Worm (Caenorhabditis elegans): ENCODE measurements around the gene msh-5.

Gene msh-5

DNA sequence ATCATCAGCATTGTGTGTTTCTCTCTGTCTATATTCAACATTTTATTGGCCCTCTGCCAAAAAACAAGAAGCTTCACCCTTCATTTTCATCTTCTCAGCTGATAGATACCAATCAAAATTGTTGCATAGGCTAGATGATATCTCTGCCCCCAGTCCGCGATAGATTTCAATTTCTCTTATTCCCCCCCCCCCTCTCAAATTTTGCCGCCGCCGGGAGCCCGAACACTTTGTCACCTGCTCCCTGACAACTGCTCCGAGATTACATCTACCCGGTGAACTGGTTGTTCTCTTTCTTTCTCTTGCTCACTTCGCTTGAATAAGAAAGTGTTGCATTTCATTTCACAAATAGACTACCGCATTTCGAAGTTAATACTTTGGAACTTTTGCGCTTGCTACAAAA is 29.0 kb upstream of the msh-5 start:
- no peak for TF ChIP-seq ztf-29 (GFP tag; IDR thresholded peaks at IDR 0.05)

DNA sequence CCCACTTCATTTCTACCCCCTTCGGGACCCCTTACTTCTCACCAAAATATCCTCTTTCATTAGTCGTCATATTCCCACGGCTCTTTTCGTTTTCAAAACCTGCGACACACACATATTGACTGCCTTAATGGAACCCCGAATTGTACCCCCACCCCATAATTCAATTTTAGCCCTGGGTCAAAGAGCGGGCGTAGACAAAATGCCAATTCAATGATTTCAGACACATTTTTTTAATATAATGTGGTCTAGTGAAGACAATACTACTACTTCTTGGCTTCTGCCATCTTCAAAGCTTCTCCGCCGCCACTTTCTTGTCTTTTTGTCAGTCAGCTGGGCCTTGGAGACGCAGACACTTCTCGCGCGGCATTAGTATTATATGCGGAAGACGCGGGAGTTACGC is 27.3 kb upstream of the msh-5 start:
- TF ChIP-seq ztf-29 (GFP tag; IDR thresholded peaks at IDR 0.05) (no peak), ztf-23 (GFP tag; IDR thresholded peaks at IDR 0.05) (no peak), cog-1 (tag; optimal IDR thresholded peaks at IDR 0.05) (no peak), tab-1 (GFP tag; IDR thresholded peaks at IDR 0.05) (no peak), klf-2 (GFP tag; conservative IDR thresholded peaks at IDR 0.05) (no peak), flt-1 (GFP tag; IDR thresholded peaks at IDR 0.05) (no peak), med-1 (GFP tag; optimal IDR thresholded peaks at IDR 0.05; ENCODE audit: insufficient read depth) (no peak), T22C8.4 (GFP tag; IDR thresholded peaks at IDR 0.05) (no peak), ref-1 (GFP tag; conservative IDR thresholded peaks at IDR 0.05) (no peak)

DNA sequence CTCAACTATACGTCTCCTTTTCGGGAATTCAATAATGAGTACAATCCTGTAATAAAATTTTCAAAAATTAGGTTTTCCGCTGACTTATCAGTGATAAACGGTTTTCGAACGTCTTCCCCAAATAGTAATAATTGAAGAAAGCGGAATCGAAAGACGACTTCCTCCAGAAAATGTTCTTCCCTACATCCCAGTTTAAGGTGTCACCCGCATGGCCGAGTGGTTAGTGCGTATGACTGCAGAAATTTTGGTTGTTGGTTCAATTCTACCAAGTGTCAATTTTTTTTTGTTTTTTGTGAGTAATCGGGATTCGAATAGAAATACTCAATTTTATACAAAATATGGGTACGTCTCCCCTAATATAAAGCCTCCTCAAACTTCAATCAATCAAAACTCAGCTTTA is 14.2 kb upstream of the msh-5 start:
- TF ChIP-seq flt-1 (GFP tag; IDR thresholded peaks at IDR 0.05) (peak; percentile 54), ztf-23 (GFP tag; IDR thresholded peaks at IDR 0.05) (peak; percentile 30; the same call in 1 of the 2 replicates), T22C8.4 (GFP tag; IDR thresholded peaks at IDR 0.05) (0 out of 2 replicates have a peak, but pooled peaks have one; percentile 25), ref-1 (GFP tag; conservative IDR thresholded peaks at IDR 0.05) (peak; percentile 43; the same call in 1 of the 2 replicates), tab-1 (GFP tag; IDR thresholded peaks at IDR 0.05) (0 out of 2 replicates have a peak, but pooled peaks have one; percentile 51)

DNA sequence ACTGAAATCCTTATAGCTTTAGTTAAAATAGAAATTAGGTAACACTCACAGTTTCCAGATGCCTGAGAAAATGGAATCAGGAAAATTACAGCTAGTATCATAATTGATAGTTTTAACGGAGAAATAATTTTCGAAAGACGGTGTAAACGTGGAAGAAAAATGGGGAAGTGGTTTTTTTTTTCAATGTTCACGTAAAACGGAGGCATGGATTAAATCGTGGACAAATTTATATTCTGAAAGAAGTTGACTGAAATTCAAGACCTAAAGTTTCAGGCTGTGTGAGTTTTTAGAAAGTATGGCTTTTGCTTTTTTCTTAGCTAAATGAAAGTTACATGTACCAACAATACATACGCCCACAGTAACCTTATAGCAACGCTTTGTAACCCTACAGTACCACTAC is 12.8 kb upstream of the msh-5 start, which contains the start of gene spe-43:
spe-43 (minus strand) TSS at position 101 of the 400 bp plus-strand sequence.
- TF ChIP-seq ztf-23 (GFP tag; IDR thresholded peaks at IDR 0.05) (no peak), cog-1 (tag; optimal IDR thresholded peaks at IDR 0.05) (no peak), T22C8.4 (GFP tag; IDR thresholded peaks at IDR 0.05) (no peak), ref-1 (GFP tag; conservative IDR thresholded peaks at IDR 0.05) (no peak)

DNA sequence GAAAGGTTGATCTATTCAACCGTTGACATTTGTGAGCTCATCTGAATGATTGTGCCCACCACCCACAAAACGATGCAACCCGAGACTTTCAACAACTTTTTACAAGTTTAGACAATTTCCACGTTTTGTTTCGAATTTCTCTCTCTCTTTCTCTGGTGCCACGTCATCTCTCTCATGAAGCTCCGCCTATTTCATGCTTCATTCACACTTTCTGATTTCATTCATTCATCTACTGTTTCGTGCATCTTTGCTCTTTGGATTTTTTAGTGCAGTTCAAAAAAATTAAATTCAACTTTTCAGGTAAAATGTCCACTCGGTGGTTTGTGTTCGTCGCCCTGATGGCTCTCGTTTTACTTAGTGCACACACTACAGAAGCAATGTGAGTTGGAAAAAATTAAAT is 5.8 kb upstream of the msh-5 start, which contains the start of gene nlp-79:
nlp-79 (plus strand) TSS at position 301 of the 400 bp plus-strand sequence.
- TF ChIP-seq T22C8.4 (GFP tag; IDR thresholded peaks at IDR 0.05) (no peak), tab-1 (GFP tag; IDR thresholded peaks at IDR 0.05) (no peak), klf-2 (GFP tag; conservative IDR thresholded peaks at IDR 0.05) (no peak), flt-1 (GFP tag; IDR thresholded peaks at IDR 0.05) (no peak), cog-1 (tag; optimal IDR thresholded peaks at IDR 0.05) (no peak), med-1 (GFP tag; optimal IDR thresholded peaks at IDR 0.05; ENCODE audit: insufficient read depth) (no peak), ztf-29 (GFP tag; IDR thresholded peaks at IDR 0.05) (no peak), ref-1 (GFP tag; conservative IDR thresholded peaks at IDR 0.05) (no peak), ztf-23 (GFP tag; IDR thresholded peaks at IDR 0.05) (no peak)

DNA sequence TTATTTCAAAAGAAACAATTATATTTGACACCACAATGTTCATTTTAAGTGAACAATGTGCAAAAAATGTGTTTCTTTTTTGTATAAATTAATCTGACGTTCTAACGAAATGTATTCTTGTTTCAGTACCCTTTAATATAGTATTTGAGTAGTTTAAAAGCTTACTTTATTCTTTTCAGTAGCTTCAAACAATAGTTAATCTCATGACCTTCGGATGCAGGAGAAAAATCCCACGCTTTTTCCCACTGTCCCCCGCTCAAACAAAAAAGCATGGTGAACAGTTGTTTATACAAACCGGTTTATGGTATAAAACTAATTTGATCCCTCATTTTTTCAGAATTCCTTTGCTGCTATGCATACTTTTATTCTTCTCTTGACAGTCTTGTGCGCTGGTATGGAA is 10.1 kb downstream of the msh-5 start, which contains the start of gene scl-14:
scl-14 (plus strand) TSS at position 301 of the 400 bp plus-strand sequence.
- TF ChIP-seq cog-1 (tag; optimal IDR thresholded peaks at IDR 0.05) = no peak
- no peak for TF ChIP-seq ztf-23 (GFP tag; IDR thresholded peaks at IDR 0.05)
- no peak for TF ChIP-seq ztf-29 (GFP tag; IDR thresholded peaks at IDR 0.05)
- TF ChIP-seq ref-1 (GFP tag; conservative IDR thresholded peaks at IDR 0.05) = no peak

DNA sequence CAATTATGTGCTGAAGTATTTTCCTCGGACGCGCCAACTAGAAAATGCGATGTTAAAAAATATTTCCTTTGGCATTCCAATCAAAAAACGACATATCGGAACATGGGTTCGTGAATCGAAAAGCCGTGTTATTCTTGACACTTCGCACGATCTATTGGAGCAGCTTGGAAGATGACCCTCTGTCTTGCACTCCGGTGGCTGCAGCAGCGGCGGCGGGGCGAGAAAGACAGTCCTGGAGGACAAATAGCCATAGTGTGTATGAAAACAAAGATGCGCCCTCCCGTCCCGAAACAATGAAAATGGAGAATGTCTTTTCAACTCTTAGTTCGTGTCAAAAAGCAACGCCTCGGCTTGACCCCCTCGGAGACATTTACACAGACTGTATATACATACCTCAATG is 12.5 kb downstream of the msh-5 start:
- no peak for TF ChIP-seq med-1 (GFP tag; optimal IDR thresholded peaks at IDR 0.05; ENCODE audit: insufficient read depth)
- TF ChIP-seq cog-1 (tag; optimal IDR thresholded peaks at IDR 0.05) = no peak
- no peak for TF ChIP-seq ztf-23 (GFP tag; IDR thresholded peaks at IDR 0.05)
- no peak for TF ChIP-seq ztf-29 (GFP tag; IDR thresholded peaks at IDR 0.05)
- TF ChIP-seq klf-2 (GFP tag; conservative IDR thresholded peaks at IDR 0.05) = no peak
- TF ChIP-seq tab-1 (GFP tag; IDR thresholded peaks at IDR 0.05) = no peak
- TF ChIP-seq flt-1 (GFP tag; IDR thresholded peaks at IDR 0.05) = no peak
- no peak for TF ChIP-seq T22C8.4 (GFP tag; IDR thresholded peaks at IDR 0.05)
- no peak for TF ChIP-seq ref-1 (GFP tag; conservative IDR thresholded peaks at IDR 0.05)

DNA sequence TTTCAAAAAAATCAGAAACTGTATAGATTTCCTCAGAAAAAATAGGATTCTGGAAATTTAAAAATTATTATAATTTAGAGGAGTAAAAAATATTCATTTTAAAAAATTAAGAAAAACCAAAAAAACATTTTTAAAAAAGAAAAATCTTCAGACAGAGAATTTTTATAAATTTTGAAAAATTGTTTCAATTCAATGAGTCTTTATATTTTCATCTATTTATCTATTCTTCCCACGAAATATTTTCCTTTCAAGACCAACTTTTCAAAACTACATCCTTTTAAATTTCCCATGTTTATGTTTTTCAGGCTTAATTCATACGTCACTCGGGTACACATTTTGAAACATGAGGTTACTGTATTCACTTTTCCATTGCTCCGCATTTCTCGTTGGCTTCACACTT is 15.2 kb downstream of the msh-5 start, which contains the start of gene nas-14:
nas-14 (plus strand) TSS at position 301 of the 400 bp plus-strand sequence.
- TF ChIP-seq ztf-23 (GFP tag; IDR thresholded peaks at IDR 0.05) (no peak), ztf-29 (GFP tag; IDR thresholded peaks at IDR 0.05) (no peak), cog-1 (tag; optimal IDR thresholded peaks at IDR 0.05) (no peak), med-1 (GFP tag; optimal IDR thresholded peaks at IDR 0.05; ENCODE audit: insufficient read depth) (no peak), ref-1 (GFP tag; conservative IDR thresholded peaks at IDR 0.05) (no peak), flt-1 (GFP tag; IDR thresholded peaks at IDR 0.05) (no peak), T22C8.4 (GFP tag; IDR thresholded peaks at IDR 0.05) (no peak), klf-2 (GFP tag; conservative IDR thresholded peaks at IDR 0.05) (no peak), tab-1 (GFP tag; IDR thresholded peaks at IDR 0.05) (no peak)

DNA sequence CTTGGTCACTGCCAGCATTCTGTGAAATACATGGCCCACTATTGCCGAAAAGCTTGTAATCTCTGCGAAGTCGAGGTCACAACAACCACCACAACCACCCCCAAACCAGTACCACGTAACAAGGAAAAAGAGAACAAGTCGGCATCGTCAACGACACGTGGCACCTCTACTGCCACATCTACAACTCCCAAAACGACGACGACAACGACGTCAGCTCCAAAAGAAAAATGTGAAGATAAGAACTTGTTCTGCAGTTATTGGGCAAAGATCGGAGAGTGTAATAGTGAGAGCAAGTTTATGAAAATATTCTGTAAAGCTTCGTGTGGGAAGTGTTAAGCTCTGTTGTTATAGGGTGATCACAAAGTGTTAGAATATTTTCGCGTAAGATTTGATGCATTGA is 18.3 kb downstream of the msh-5 start:
- no peak for TF ChIP-seq klf-2 (GFP tag; conservative IDR thresholded peaks at IDR 0.05)
- no peak for TF ChIP-seq tab-1 (GFP tag; IDR thresholded peaks at IDR 0.05)
- TF ChIP-seq med-1 (GFP tag; optimal IDR thresholded peaks at IDR 0.05; ENCODE audit: insufficient read depth) = no peak
- no peak for TF ChIP-seq cog-1 (tag; optimal IDR thresholded peaks at IDR 0.05)
- no peak for TF ChIP-seq ztf-23 (GFP tag; IDR thresholded peaks at IDR 0.05)
- no peak for TF ChIP-seq ref-1 (GFP tag; conservative IDR thresholded peaks at IDR 0.05)
- TF ChIP-seq T22C8.4 (GFP tag; IDR thresholded peaks at IDR 0.05) = no peak
- TF ChIP-seq ztf-29 (GFP tag; IDR thresholded peaks at IDR 0.05) = no peak
- TF ChIP-seq flt-1 (GFP tag; IDR thresholded peaks at IDR 0.05) = no peak

DNA sequence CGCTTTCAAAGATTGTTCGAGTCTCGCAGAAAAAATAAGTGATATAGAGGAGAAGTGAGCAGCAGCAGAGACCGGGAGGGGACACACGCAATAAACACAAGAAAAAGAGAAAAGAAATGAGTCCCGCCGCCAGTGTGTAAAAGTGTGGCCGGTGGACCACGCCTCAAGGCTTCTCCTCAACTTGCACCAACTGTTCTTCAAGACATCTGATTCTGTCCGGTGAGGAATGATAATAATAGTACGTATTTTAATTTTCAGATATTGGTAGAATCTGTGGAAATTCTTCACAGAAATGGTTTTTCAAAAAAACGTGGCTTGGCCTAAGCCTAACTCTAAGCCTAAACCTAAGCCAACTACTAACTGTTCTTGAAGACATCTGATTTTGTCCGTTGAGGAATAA is 24.3 kb downstream of the msh-5 start, which contains the start of gene lev-1:
lev-1 (minus strand) TSS at position 101 of the 400 bp plus-strand sequence.
- TF ChIP-seq ztf-23 (GFP tag; IDR thresholded peaks at IDR 0.05) (no peak), med-1 (GFP tag; optimal IDR thresholded peaks at IDR 0.05; ENCODE audit: insufficient read depth) (no peak), ref-1 (GFP tag; conservative IDR thresholded peaks at IDR 0.05) (no peak)

DNA sequence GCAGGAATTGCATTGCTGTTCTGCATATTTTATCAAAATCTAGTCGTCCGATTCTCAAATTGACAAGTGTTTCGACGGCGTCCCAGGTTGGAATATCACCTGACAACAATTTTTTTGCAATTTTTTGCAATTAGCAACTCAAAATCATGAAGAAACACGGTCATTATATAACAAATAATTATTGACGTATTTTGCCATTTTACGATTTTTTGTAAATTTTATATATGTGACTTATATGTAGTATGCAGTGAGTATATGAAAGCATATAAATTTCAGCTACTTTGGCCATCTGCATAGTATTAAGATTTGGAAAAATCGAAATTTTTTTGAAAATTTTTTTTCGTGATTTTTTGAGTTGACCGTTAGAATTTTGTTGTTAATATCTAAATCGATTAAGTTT is 25.7 kb downstream of the msh-5 start, which contains the start of gene F58D2.3:
F58D2.3 (minus strand) TSS at position 101 of the 400 bp plus-strand sequence.
- TF ChIP-seq ref-1 (GFP tag; conservative IDR thresholded peaks at IDR 0.05) = no peak
- no peak for TF ChIP-seq ztf-29 (GFP tag; IDR thresholded peaks at IDR 0.05)
- no peak for TF ChIP-seq flt-1 (GFP tag; IDR thresholded peaks at IDR 0.05)
- no peak for TF ChIP-seq med-1 (GFP tag; optimal IDR thresholded peaks at IDR 0.05; ENCODE audit: insufficient read depth)
- no peak for TF ChIP-seq tab-1 (GFP tag; IDR thresholded peaks at IDR 0.05)
- no peak for TF ChIP-seq cog-1 (tag; optimal IDR thresholded peaks at IDR 0.05)

Measured in whole organism, midembryonic.